Worm (Caenorhabditis elegans) whole organism, L4/young adult: Measurements from ENCODE around the gene nhr-288.

Source experiments
- W03F9.2 ChIP-seq: fragments of 150-350 bp; optimal IDR thresholded peaks from 2 replicates; lab custom pipeline; 2014; ENCODE audit warnings: missing biosample characterization, missing genetic modification characterization
- dao-5 ChIP-seq: sonication (generic microtip); optimal IDR thresholded peaks from 2 replicates; lab custom pipeline; 2016; ENCODE audit warnings: missing genotype, missing genetic modification characterization, moderate library complexity, missing compliant biosample characterization
- him-1 ChIP-seq: sonication (generic microtip); optimal IDR thresholded peaks from 2 replicates; lab custom pipeline; 2016; ENCODE audit warnings: missing genotype, missing genetic modification reagents, missing genetic modification characterization, missing compliant biosample characterization

- TF ChIP-seq him-1 (no peak), W03F9.2 (tag; lab: Kevin White, UChicago) (no peak), dao-5 (no peak)
Observed at ce11 chrV:18331086-18331485, 51.4 kb downstream of the nhr-288 start, which contains the start of gene B0462.4.
